Worm (Caenorhabditis elegans): ENCODE measurements around the gene F48G7.10.

F48G7.10 gene

ce11 chrV:617917-618316 lies 16.8 kb downstream of the F48G7.10 start:
- TF ChIP-seq him-1 (tag; optimal IDR thresholded peaks at IDR 0.05): no peak
- no peak for TF ChIP-seq W03F9.2 (tag; optimal IDR thresholded peaks at IDR 0.05)
- no peak for TF ChIP-seq dao-5 (tag; optimal IDR thresholded peaks at IDR 0.05)

ce11 chrV:615275-615674 lies 19.5 kb downstream of the F48G7.10 start, which contains the start of gene F48G7.13:
F48G7.13 (plus strand) TSS chrV:615575.
- TF ChIP-seq dao-5 (tag; optimal IDR thresholded peaks at IDR 0.05): no peak
- TF ChIP-seq him-1 (tag; optimal IDR thresholded peaks at IDR 0.05): no peak
- TF ChIP-seq W03F9.2 (tag; optimal IDR thresholded peaks at IDR 0.05): no peak

DNA sequence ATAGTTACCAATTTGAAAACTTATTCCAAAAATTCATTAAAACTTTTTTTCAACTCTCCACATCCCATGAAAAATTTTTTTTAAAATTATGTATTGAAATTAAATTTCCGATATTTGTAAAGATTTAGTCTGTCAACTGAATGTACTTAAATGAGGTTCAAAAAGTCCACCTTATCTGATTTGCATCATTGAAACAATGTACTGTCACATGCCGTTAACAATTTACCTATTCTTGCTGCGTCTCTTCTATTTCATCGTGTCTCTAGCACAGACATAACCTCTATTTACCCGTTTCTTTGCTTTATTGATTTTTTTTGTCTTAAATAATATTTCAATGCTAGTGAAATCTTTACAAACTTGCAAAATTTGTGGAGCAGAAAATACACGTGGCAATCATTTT lies 24.5 kb downstream of the F48G7.10 start, which contains the start of gene nhr-90:
nhr-90 (plus strand) TSS at position 296 of the 400 bp plus-strand sequence.
- no peak for TF ChIP-seq dao-5 (tag; optimal IDR thresholded peaks at IDR 0.05)
- TF ChIP-seq him-1 (tag; optimal IDR thresholded peaks at IDR 0.05): no peak
- TF ChIP-seq W03F9.2 (tag; optimal IDR thresholded peaks at IDR 0.05): no peak

DNA sequence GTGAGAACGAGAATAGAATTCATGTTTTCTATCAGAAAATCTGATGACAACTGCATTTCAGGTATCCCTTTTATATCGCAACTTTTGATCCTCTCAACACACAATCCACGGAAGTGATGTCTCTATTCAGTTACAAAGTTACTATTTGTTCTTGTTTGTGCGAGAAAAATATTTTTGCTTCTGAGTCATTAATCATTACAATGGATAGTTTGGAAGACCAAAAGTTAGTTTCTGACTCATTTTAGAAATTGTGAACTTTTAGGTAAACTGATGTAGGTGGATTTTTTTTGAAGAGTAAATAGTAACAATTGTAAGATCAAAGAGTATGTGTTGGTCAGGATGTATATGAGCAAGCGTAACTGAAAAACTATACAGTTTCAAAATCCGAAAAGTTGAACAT lies 25.1 kb downstream of the F48G7.10 start, which contains the start of gene srlf-36:
srlf-36 (minus strand) TSS at position 101 of the 400 bp plus-strand sequence.
- no peak for TF ChIP-seq him-1 (tag; optimal IDR thresholded peaks at IDR 0.05)
- TF ChIP-seq dao-5 (tag; optimal IDR thresholded peaks at IDR 0.05): no peak
- no peak for TF ChIP-seq W03F9.2 (tag; optimal IDR thresholded peaks at IDR 0.05)

DNA sequence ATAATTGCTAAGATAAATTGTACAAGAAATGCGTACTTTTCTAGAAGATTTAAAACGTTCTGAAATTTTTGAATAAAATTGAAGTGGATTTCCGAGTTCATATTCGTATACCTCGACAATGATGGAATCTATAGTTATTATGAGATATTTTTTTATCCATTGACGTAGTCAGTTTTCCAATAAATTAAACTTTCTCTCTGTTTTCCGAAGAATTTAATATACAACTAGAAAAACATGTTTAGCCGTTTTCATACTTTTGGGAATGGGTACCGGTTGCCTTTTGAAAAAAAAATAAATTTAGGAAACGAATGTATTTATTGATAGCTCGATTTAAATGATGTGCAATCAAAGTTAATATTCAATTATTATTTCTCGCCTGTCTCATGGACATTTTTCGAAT lies 25.9 kb downstream of the F48G7.10 start, which contains the start of gene srw-109:
srw-109 (minus strand) TSS at position 101 of the 400 bp plus-strand sequence.
- no peak for TF ChIP-seq him-1 (tag; optimal IDR thresholded peaks at IDR 0.05)
- TF ChIP-seq dao-5 (tag; optimal IDR thresholded peaks at IDR 0.05): no peak
- no peak for TF ChIP-seq W03F9.2 (tag; optimal IDR thresholded peaks at IDR 0.05)

- no peak for TF ChIP-seq dao-5 (tag; optimal IDR thresholded peaks at IDR 0.05)
- TF ChIP-seq W03F9.2 (tag; optimal IDR thresholded peaks at IDR 0.05): no peak
- no peak for TF ChIP-seq him-1 (tag; optimal IDR thresholded peaks at IDR 0.05)
Observed at ce11 chrV:604105-604504, 30.6 kb downstream of the F48G7.10 start, which contains the start of gene srlf-37. srlf-37 (minus strand) TSS chrV:604205.

- no peak for TF ChIP-seq dao-5 (tag; optimal IDR thresholded peaks at IDR 0.05)
- no peak for TF ChIP-seq him-1 (tag; optimal IDR thresholded peaks at IDR 0.05)
- no peak for TF ChIP-seq W03F9.2 (tag; optimal IDR thresholded peaks at IDR 0.05)
Observed at ce11 chrV:600231-600630, 34.5 kb downstream of the F48G7.10 start, which contains the start of gene nhr-251. nhr-251 (plus strand) TSS chrV:600531.

DNA sequence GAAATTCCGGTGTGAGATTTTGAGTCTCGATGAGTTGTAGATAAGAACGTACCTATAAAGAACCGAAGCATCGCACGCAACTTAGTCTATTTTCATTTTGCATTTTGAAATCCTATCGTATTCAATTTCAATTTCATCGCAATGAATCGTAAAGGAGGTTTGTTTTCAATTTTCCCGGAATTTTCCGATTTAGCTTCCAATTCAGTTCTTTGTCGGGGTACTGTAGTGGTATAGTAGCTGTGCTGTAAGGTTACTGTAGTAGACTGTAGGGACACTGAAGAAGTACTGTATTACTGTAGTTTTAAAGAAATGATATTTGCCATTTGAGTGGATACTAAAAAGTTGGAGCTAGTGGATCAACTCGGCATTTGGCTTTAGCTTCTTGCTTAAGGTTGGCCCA lies 35.0 kb downstream of the F48G7.10 start:
- no peak for TF ChIP-seq W03F9.2 (tag; optimal IDR thresholded peaks at IDR 0.05)
- TF ChIP-seq him-1 (tag; optimal IDR thresholded peaks at IDR 0.05): no peak
- TF ChIP-seq dao-5 (tag; optimal IDR thresholded peaks at IDR 0.05): no peak

DNA sequence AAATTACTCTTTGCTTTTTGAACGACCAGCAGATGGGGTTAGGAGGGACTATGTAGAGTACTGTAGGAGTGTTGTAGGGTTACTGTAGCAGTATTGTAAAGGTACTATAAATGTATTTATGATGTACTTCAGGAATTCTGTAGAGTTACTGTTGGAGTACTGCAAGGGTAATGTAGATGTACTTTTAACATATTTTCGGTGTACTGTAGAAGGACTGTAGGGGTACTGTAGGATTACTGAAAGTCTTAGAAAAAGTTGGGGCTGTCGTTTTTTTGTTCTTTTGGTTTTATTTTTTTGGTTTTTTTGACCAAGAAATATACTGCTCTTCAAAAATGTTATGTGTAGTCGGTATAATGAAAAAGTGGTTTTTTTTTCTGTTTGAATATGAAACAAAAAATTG lies 36.1 kb downstream of the F48G7.10 start:
- TF ChIP-seq him-1 (tag; optimal IDR thresholded peaks at IDR 0.05): no peak
- no peak for TF ChIP-seq W03F9.2 (tag; optimal IDR thresholded peaks at IDR 0.05)
- no peak for TF ChIP-seq dao-5 (tag; optimal IDR thresholded peaks at IDR 0.05)

DNA sequence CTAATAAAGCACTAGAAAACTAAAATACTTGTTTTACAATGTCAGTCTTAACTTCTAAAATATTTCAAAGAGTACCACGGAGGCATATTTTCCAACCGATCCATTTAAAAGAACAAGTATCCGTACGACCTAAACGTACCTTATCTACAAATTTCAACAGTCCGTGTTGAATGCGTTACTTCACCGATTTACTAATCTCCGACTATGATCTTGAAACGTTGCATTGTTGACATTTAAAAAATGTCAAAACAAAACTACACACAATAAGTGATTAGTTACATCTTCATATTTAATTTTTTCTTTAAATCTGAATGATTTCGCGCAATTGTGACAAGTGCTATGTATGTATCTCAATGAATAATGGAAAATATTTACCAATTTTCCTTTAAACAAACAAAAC lies 36.9 kb downstream of the F48G7.10 start:
- TF ChIP-seq dao-5 (tag; optimal IDR thresholded peaks at IDR 0.05): no peak
- TF ChIP-seq him-1 (tag; optimal IDR thresholded peaks at IDR 0.05): no peak
- TF ChIP-seq W03F9.2 (tag; optimal IDR thresholded peaks at IDR 0.05): no peak

- no peak for TF ChIP-seq him-1 (tag; optimal IDR thresholded peaks at IDR 0.05)
- no peak for TF ChIP-seq W03F9.2 (tag; optimal IDR thresholded peaks at IDR 0.05)
- TF ChIP-seq dao-5 (tag; optimal IDR thresholded peaks at IDR 0.05): no peak
Observed at ce11 chrV:596923-597322, 37.8 kb downstream of the F48G7.10 start.

DNA sequence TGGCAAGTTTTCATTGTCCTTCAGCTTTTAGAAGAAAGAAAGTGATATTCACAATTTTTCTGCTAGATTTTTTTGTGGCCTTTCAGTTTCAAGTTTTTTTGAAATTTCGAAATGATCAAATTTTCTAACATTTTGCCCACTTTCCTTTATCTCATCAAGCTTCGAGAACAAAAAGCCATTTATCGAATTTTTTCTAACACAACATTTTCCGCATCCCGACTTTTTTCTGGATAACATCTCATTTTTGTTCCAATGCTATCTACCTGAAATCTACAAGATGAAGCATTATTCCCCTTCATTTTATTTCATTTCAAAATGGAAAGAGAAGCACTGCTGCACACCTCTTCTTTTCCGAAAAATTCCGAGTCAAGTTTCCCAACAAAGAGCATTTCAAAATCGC lies 41.8 kb downstream of the F48G7.10 start, which contains the start of gene ZK488.5:
ZK488.5 (plus strand) TSS at position 301 of the 400 bp plus-strand sequence.
- TF ChIP-seq dao-5 (tag; optimal IDR thresholded peaks at IDR 0.05) (no peak), him-1 (tag; optimal IDR thresholded peaks at IDR 0.05) (no peak), W03F9.2 (tag; optimal IDR thresholded peaks at IDR 0.05) (no peak)

DNA sequence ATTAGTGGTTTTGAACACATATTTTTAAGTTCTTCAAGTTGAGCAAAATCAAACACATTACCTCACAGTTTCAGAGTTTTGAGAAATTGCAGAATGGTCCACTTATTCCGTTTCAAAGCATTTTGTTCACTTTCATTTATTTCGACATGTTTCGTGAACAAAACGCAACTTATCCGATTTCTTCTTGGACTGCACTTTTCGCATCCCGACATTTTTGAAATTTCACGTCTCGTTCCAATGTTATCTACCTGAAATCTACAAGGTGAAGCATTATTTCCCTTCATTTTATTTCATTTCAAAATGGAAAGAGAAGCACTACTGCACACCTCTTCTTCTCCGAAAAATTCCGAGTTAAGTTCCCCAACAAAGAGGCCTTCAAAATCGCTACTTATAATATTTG lies 44.6 kb downstream of the F48G7.10 start, which contains the start of gene ZK488.6:
ZK488.6 (plus strand) TSS at position 301 of the 400 bp plus-strand sequence.
- TF ChIP-seq W03F9.2 (tag; optimal IDR thresholded peaks at IDR 0.05): no peak
- no peak for TF ChIP-seq him-1 (tag; optimal IDR thresholded peaks at IDR 0.05)
- no peak for TF ChIP-seq dao-5 (tag; optimal IDR thresholded peaks at IDR 0.05)

- no peak for TF ChIP-seq W03F9.2 (tag; optimal IDR thresholded peaks at IDR 0.05)
- TF ChIP-seq him-1 (tag; optimal IDR thresholded peaks at IDR 0.05): no peak
- TF ChIP-seq dao-5 (tag; optimal IDR thresholded peaks at IDR 0.05): no peak
Observed at ce11 chrV:587818-588217, 46.9 kb downstream of the F48G7.10 start, which contains the start of gene K06H6.1. K06H6.1 (plus strand) TSS chrV:588118.

ce11 chrV:585472-585871 lies 49.3 kb downstream of the F48G7.10 start, which contains the start of gene K06H6.2:
K06H6.2 (plus strand) TSS chrV:585772.
- no peak for TF ChIP-seq W03F9.2 (tag; optimal IDR thresholded peaks at IDR 0.05)
- TF ChIP-seq him-1 (tag; optimal IDR thresholded peaks at IDR 0.05): no peak
- no peak for TF ChIP-seq dao-5 (tag; optimal IDR thresholded peaks at IDR 0.05)
